Worm (Caenorhabditis elegans) whole organism, L4 larva: ENCODE results near the gene daf-28.

Experiments used
- F49E8.2 ChIP-seq: sonication (generic microtip); optimal IDR thresholded peaks from 2 replicates; lab custom pipeline; 2016; ENCODE audit warnings: missing compliant biosample characterization, mild to moderate bottlenecking, missing genetic modification characterization, borderline replicate concordance
- Y105C5A.15 ChIP-seq: fragments of 200-800 bp; sonication (Bioruptor generic); IDR thresholded peaks from 2 replicates; pipeline ENCODE4 v1.3.6; 2022; ENCODE audit warnings: missing genetic modification characterization, missing compliant biosample characterization
- Y5F2A.4 ChIP-seq: fragments of 200-800 bp; sonication (Bioruptor generic); optimal IDR thresholded peaks from 2 replicates; lab custom pipeline; 2018; ENCODE audit warnings: mild to moderate bottlenecking, missing genetic modification characterization, missing compliant biosample characterization
- arid-1 ChIP-seq: fragments of 200-800 bp; sonication (Bioruptor generic); conservative IDR thresholded peaks from 2 replicates; pipeline ENCODE4 v1.3.6; 2022; ENCODE audit warnings: missing genetic modification reagents, missing genetic modification characterization, missing compliant biosample characterization
- ceh-20 ChIP-seq: fragments of 200-800 bp; sonication (Bioruptor generic); IDR thresholded peaks from 2 replicates; pipeline ENCODE4 v1.3.6; 2022; ENCODE audit warnings: missing genetic modification reagents, missing genetic modification characterization, missing compliant biosample characterization
- ceh-62 ChIP-seq: sonication (generic microtip); optimal IDR thresholded peaks from 2 replicates; lab custom pipeline; 2017; ENCODE audit warnings: missing biosample characterization, missing genetic modification characterization
- ceh-82 ChIP-seq: sonication (generic microtip); optimal IDR thresholded peaks from 2 replicates; lab custom pipeline; 2017; ENCODE audit warnings: missing biosample characterization, missing genetic modification characterization
- cey-2 ChIP-seq: sonication (generic microtip); optimal IDR thresholded peaks from 3 replicates; lab custom pipeline; 2017; ENCODE audit warnings: missing genetic modification characterization, mild to moderate bottlenecking, missing compliant biosample characterization, antibody characterized with exemption, borderline replicate concordance; ENCODE audit not compliant: insufficient read depth
- daf-12 ChIP-seq: fragments of 150-350 bp; optimal IDR thresholded peaks from 2 replicates; lab custom pipeline; 2014; ENCODE audit warnings: missing biosample characterization, missing genetic modification reagents, missing genetic modification characterization
- daf-16 ChIP-seq, 3 experiments: sonication (generic microtip); optimal IDR thresholded peaks; 2 replicates each; lab custom pipeline; 2016 to 2017; ENCODE audit warnings: missing genetic modification characterization in 3 of 3, missing genetic modification reagents in 3 of 3, mild to moderate bottlenecking in 2 of 3, missing compliant biosample characterization in 2 of 3, missing biosample characterization in 1 of 3, moderate library complexity in 1 of 3
- dmd-6 ChIP-seq: fragments of 200-800 bp; sonication (Bioruptor generic); IDR thresholded peaks from 2 replicates; pipeline ENCODE4 v1.3.6; 2022; ENCODE audit warnings: missing genetic modification reagents, missing genetic modification characterization, missing compliant biosample characterization
- dmd-9 ChIP-seq: fragments of 200-800 bp; sonication (Bioruptor generic); IDR thresholded peaks from 2 replicates; pipeline ENCODE4 v1.3.6; 2022; ENCODE audit warnings: missing genetic modification reagents, missing genetic modification characterization, missing compliant biosample characterization
- fkh-10 ChIP-seq: fragments of 150-350 bp; optimal IDR thresholded peaks from 2 replicates; lab custom pipeline; 2014; ENCODE audit warnings: missing biosample characterization, missing genetic modification reagents, missing genetic modification characterization
- hlh-11 ChIP-seq: fragments of 200-800 bp; sonication (Bioruptor generic); optimal IDR thresholded peaks from 2 replicates; lab custom pipeline; 2018; ENCODE audit warnings: mild to moderate bottlenecking, missing genetic modification characterization, missing compliant biosample characterization
- hmg-1.1 ChIP-seq: fragments of 200-800 bp; sonication (Bioruptor generic); IDR thresholded peaks from 2 replicates; pipeline ENCODE4 v1.3.6; 2022; ENCODE audit warnings: missing genetic modification reagents, missing genetic modification characterization, missing compliant biosample characterization
- lim-7 ChIP-seq: fragments of 200-800 bp; sonication (Bioruptor generic); IDR thresholded peaks from 2 replicates; pipeline ENCODE4 v1.3.6; 2022; ENCODE audit warnings: missing genetic modification characterization, missing compliant biosample characterization
- lin-39 ChIP-seq: fragments of 150-350 bp; optimal IDR thresholded peaks from 2 replicates; lab custom pipeline; 2014; ENCODE audit warnings: missing biosample characterization, missing genetic modification reagents, missing genetic modification characterization
- lir-3 ChIP-seq: sonication (generic microtip); optimal IDR thresholded peaks from 2 replicates; lab custom pipeline; 2016; ENCODE audit warnings: mild to moderate bottlenecking, missing genetic modification characterization, missing compliant biosample characterization
- lsy-2 ChIP-seq, 2 experiments: fragments of 150-350 bp in 1 of 2; sonication (generic microtip) in 1 of 2; optimal IDR thresholded peaks; 2 replicates each; lab custom pipeline; 2014 to 2017; ENCODE audit warnings: missing biosample characterization in 2 of 2, missing genetic modification characterization in 2 of 2
- madf-5 ChIP-seq, 2 experiments: fragments of 200-800 bp; sonication (Bioruptor generic); IDR thresholded peaks; 2 replicates each; pipeline ENCODE4 v1.3.6; 2022; ENCODE audit warnings: missing compliant biosample characterization in 2 of 2, missing genetic modification characterization in 2 of 2
- madf-9 ChIP-seq: fragments of 200-800 bp; sonication (Bioruptor generic); conservative IDR thresholded peaks from 2 replicates; pipeline ENCODE4 v1.3.6; 2022; ENCODE audit warnings: missing genetic modification reagents, missing genetic modification characterization, missing compliant biosample characterization
- mdl-1 ChIP-seq, 2 experiments: fragments of 150-350 bp in 1 of 2; sonication (generic microtip) in 1 of 2; optimal IDR thresholded peaks; 2 replicates each; lab custom pipeline; 2014 to 2017; ENCODE audit warnings: missing biosample characterization in 2 of 2, missing genetic modification characterization in 2 of 2
- mdt-29 ChIP-seq: fragments of 200-800 bp; sonication (Bioruptor generic); IDR thresholded peaks from 2 replicates; pipeline ENCODE4 v1.3.6; 2022; ENCODE audit warnings: missing genetic modification reagents, missing genetic modification characterization, missing compliant biosample characterization
- mxl-2 ChIP-seq: fragments of 200-800 bp; sonication (Bioruptor generic); conservative IDR thresholded peaks from 2 replicates; pipeline ENCODE4 v1.3.6; 2022; ENCODE audit warnings: missing genetic modification reagents, missing genetic modification characterization, missing compliant biosample characterization
- nhr-102 ChIP-seq: sonication (generic microtip); optimal IDR thresholded peaks from 2 replicates; lab custom pipeline; 2016; ENCODE audit warnings: mild to moderate bottlenecking, missing genetic modification characterization, moderate library complexity, missing compliant biosample characterization
- nhr-11 ChIP-seq: fragments of 150-350 bp; optimal IDR thresholded peaks from 2 replicates; lab custom pipeline; 2014; ENCODE audit warnings: missing biosample characterization, missing genetic modification characterization
- nhr-111 ChIP-seq: fragments of 200-800 bp; sonication (Bioruptor generic); optimal IDR thresholded peaks from 2 replicates; lab custom pipeline; 2018; ENCODE audit warnings: mild to moderate bottlenecking, missing genetic modification characterization, missing compliant biosample characterization
- nhr-237 ChIP-seq: sonication (generic microtip); optimal IDR thresholded peaks from 2 replicates; lab custom pipeline; 2017; ENCODE audit warnings: missing biosample characterization, missing genetic modification characterization
- nhr-25 ChIP-seq: sonication (generic microtip); optimal IDR thresholded peaks from 2 replicates; lab custom pipeline; 2017; ENCODE audit warnings: missing genetic modification characterization, mild to moderate bottlenecking, missing compliant biosample characterization, antibody characterized with exemption, moderate library complexity, borderline replicate concordance; ENCODE audit not compliant: insufficient read depth
- nhr-28 ChIP-seq: fragments of 150-350 bp; optimal IDR thresholded peaks from 2 replicates; lab custom pipeline; 2014; ENCODE audit warnings: missing biosample characterization, missing genetic modification characterization
- nhr-48 ChIP-seq: sonication (generic microtip); optimal IDR thresholded peaks from 2 replicates; lab custom pipeline; 2016; ENCODE audit warnings: mild to moderate bottlenecking, missing genetic modification characterization, missing compliant biosample characterization
- nhr-77 ChIP-seq: fragments of 150-350 bp; optimal IDR thresholded peaks from 2 replicates; lab custom pipeline; 2014; ENCODE audit warnings: missing biosample characterization, missing genetic modification characterization
- php-3 ChIP-seq: fragments of 200-800 bp; sonication (Bioruptor generic); IDR thresholded peaks from 2 replicates; pipeline ENCODE4 v1.3.6; 2022; ENCODE audit warnings: missing genetic modification reagents, missing genetic modification characterization, missing compliant biosample characterization
- rbr-2 ChIP-seq: sonication (generic microtip); optimal IDR thresholded peaks from 2 replicates; lab custom pipeline; 2016; ENCODE audit warnings: missing genotype, missing genetic modification characterization, missing compliant biosample characterization
- skn-1 ChIP-seq: fragments of 150-350 bp; optimal IDR thresholded peaks from 2 replicates; lab custom pipeline; 2014; ENCODE audit warnings: missing biosample characterization, missing genetic modification characterization
- snpc-4 ChIP-seq: fragments of 150-350 bp; optimal IDR thresholded peaks from 2 replicates; lab custom pipeline; 2014; ENCODE audit warnings: missing biosample characterization, missing genetic modification characterization
- spr-3 ChIP-seq: fragments of 200-800 bp; sonication (Bioruptor generic); optimal IDR thresholded peaks from 2 replicates; lab custom pipeline; 2018; ENCODE audit warnings: mild to moderate bottlenecking, missing genetic modification characterization, missing compliant biosample characterization
- unc-39 ChIP-seq: sonication (generic microtip); optimal IDR thresholded peaks from 2 replicates; lab custom pipeline; 2017; ENCODE audit warnings: missing biosample characterization, missing genetic modification characterization
- unc-62 ChIP-seq, 3 experiments: fragments of 150-350 bp in 1 of 3; sonication (generic microtip); optimal IDR thresholded peaks in 2 of 3; peaks in 1 of 3; 1 replicate in 1 of 3; 2 replicates in 2 of 3; lab custom pipeline; 2014 to 2017; ENCODE audit warnings: missing biosample characterization in 3 of 3, missing genetic modification characterization in 3 of 3, missing genetic modification reagents in 3 of 3, missing genotype in 1 of 3
- vab-7 ChIP-seq: fragments of 200-800 bp; sonication (Bioruptor generic); IDR thresholded peaks from 2 replicates; pipeline ENCODE4 v1.3.6; 2022; ENCODE audit warnings: missing genetic modification reagents, missing genetic modification characterization, missing compliant biosample characterization
- zag-1 ChIP-seq: fragments of 150-350 bp; optimal IDR thresholded peaks from 2 replicates; lab custom pipeline; 2014; ENCODE audit warnings: missing biosample characterization, missing genetic modification characterization
- zfp-2 ChIP-seq: sonication (generic microtip); optimal IDR thresholded peaks from 2 replicates; lab custom pipeline; 2016; ENCODE audit warnings: mild to moderate bottlenecking, missing genetic modification characterization, missing compliant biosample characterization
- zfp-3 ChIP-seq: fragments of 200-800 bp; sonication (Bioruptor generic); conservative IDR thresholded peaks from 2 replicates; pipeline ENCODE4 v1.3.6; 2022; ENCODE audit warnings: missing genetic modification reagents, missing genetic modification characterization, missing compliant biosample characterization
- zip-11 ChIP-seq: fragments of 200-800 bp; sonication (Bioruptor generic); IDR thresholded peaks from 2 replicates; pipeline ENCODE4 v1.3.6; 2022; ENCODE audit warnings: missing genetic modification characterization, missing compliant biosample characterization
- ztf-11 ChIP-seq: fragments of 150-350 bp; optimal IDR thresholded peaks from 2 replicates; lab custom pipeline; 2014; ENCODE audit warnings: missing biosample characterization, missing genetic modification characterization

daf-28 gene

DNA sequence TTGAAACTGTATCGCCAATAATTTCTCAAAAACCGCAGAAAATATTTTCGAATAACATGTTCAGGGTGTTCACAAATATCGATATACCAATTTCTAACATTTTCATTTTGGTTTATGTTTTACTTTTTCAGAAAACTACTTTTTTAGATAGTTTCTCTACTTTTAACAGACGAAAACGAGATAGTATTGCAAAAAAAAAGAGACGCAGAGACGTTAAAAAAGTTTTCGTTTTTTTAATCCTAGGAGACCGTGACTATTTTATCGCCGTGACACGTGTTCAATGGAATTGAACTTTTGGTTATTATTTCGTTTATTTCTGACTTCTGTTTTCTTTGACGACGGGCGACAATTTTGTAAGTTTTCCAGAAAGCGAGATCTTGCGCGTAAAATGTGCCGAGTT is 33.1 kb downstream of the daf-28 start, which contains the start of gene Y116F11B.7:
Gene Y116F11B.7, plus strand, starts transcription at position 301 of the 400 bp plus-strand sequence.
- no peak for TF ChIP-seq nhr-48 (tag; lab: Kevin White, UChicago)
- no peak for TF ChIP-seq ztf-11 (tag; lab: Kevin White, UChicago)
- TF ChIP-seq skn-1 (tag; lab: Kevin White, UChicago): no peak
- no peak for TF ChIP-seq mxl-2 (GFP tag; lab: Robert Waterston, UW)
- no peak for TF ChIP-seq php-3 (GFP tag; lab: Robert Waterston, UW)
- TF ChIP-seq daf-16 (GFP tag; optimal IDR thresholded peaks at IDR 0.05; lab: Kevin White, UChicago): no peak
- TF ChIP-seq daf-16 (tag; optimal IDR thresholded peaks at IDR 0.05; lab: Kevin White, UChicago): no peak
- no peak for TF ChIP-seq F49E8.2 (tag; lab: Kevin White, UChicago)
- no peak for TF ChIP-seq zag-1 (tag; lab: Kevin White, UChicago)
- TF ChIP-seq ceh-20 (GFP tag; lab: Robert Waterston, UW): no peak
- no peak for TF ChIP-seq lir-3 (tag; lab: Kevin White, UChicago)
- TF ChIP-seq madf-5 (GFP tag; IDR thresholded peaks at IDR 0.05; lab: Robert Waterston, UW): no peak
- no peak for TF ChIP-seq nhr-25 (tag; lab: Kevin White, UChicago)
- no peak for TF ChIP-seq daf-12 (tag; lab: Kevin White, UChicago)
- no peak for TF ChIP-seq lin-39 (tag; lab: Kevin White, UChicago)
- no peak for TF ChIP-seq unc-62 (GFP tag; optimal IDR thresholded peaks at IDR 0.05 in 1 of 2; lab: Kevin White, UChicago)
- TF ChIP-seq unc-62 (tag; optimal IDR thresholded peaks at IDR 0.05; lab: Kevin White, UChicago): no peak
- no peak for TF ChIP-seq nhr-102 (tag; lab: Kevin White, UChicago)
- TF ChIP-seq Y5F2A.4 (GFP tag; lab: Kevin White, UChicago): no peak
- no peak for TF ChIP-seq spr-3 (GFP tag; lab: Kevin White, UChicago)

DNA sequence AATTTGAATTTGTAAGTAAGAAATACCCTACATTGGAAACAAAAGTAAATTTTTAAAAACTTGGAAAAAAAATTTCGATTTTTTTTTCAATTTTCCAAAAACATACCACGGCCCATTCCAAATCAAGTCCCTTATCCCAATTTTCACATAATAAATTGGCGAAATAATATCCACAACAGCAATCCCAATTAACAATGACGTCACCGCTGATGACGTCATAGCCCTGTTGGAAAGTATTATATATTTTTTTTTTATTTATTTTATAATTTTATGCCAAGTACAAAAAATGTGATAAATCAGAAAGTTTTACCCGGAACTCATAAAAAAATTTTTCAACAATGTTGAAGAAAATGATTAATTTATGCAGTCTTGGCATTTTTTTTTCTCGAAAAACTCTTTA is 38.7 kb downstream of the daf-28 start:
- TF ChIP-seq daf-16 (GFP tag; optimal IDR thresholded peaks at IDR 0.05; lab: Kevin White, UChicago) (no peak), daf-16 (tag; optimal IDR thresholded peaks at IDR 0.05; lab: Kevin White, UChicago) (no peak), zfp-2 (tag; lab: Kevin White, UChicago) (no peak), nhr-28 (tag; lab: Kevin White, UChicago) (no peak), mdl-1 (tag; optimal IDR thresholded peaks at IDR 0.05; lab: Kevin White, UChicago) (no peak), php-3 (GFP tag; lab: Robert Waterston, UW) (no peak), zfp-3 (no peak), nhr-111 (GFP tag; lab: Kevin White, UChicago) (no peak), mdt-29 (GFP tag; lab: Robert Waterston, UW) (no peak), unc-39 (tag; lab: Kevin White, UChicago) (no peak), snpc-4 (tag; lab: Kevin White, UChicago) (no peak), madf-9 (GFP tag; lab: Robert Waterston, UW) (no peak), lsy-2 (tag; optimal IDR thresholded peaks at IDR 0.05; lab: Kevin White, UChicago) (no peak), Y105C5A.15 (GFP tag; lab: Robert Waterston, UW) (no peak), cey-2 (tag; lab: Kevin White, UChicago) (no peak), zip-11 (GFP tag; lab: Robert Waterston, UW) (no peak), arid-1 (GFP tag; lab: Robert Waterston, UW) (no peak), hlh-11 (tag; lab: Kevin White, UChicago) (no peak)

DNA sequence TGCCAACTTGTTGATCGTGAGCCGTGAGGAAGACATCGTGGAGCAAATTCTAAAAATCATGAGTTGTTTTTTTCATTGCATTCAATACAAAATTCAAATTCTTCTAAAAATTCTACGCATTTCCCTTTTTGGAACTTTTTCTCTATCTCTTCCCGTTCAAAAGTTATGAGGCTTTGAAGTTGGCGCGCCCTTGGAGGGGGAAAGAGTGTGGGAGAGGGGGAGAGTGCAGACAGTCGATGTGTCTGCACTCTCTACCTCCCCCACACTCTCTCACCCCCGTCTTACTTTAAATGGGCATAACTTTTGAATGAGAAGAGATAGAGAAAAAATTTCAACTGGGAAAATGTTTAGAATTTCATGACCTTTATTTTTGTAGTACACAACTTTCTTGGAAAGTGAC is 41.4 kb downstream of the daf-28 start:
- TF ChIP-seq ceh-82 (tag; lab: Kevin White, UChicago) (no peak), lim-7 (GFP tag; lab: Robert Waterston, UW) (no peak), cey-2 (tag; lab: Kevin White, UChicago) (no peak), rbr-2 (tag; lab: Kevin White, UChicago) (no peak), nhr-77 (tag; lab: Kevin White, UChicago) (no peak), nhr-48 (tag; lab: Kevin White, UChicago) (no peak), vab-7 (GFP tag; lab: Robert Waterston, UW) (no peak), dmd-9 (no peak), nhr-11 (tag; lab: Kevin White, UChicago) (no peak), ceh-62 (no peak), ztf-11 (tag; lab: Kevin White, UChicago) (no peak), lsy-2 (tag; optimal IDR thresholded peaks at IDR 0.05; lab: Kevin White, UChicago) (no peak), fkh-10 (GFP tag; lab: Kevin White, UChicago) (no peak), dmd-6 (no peak), nhr-237 (tag; lab: Kevin White, UChicago) (no peak), ceh-20 (GFP tag; lab: Robert Waterston, UW) (no peak), hmg-1.1 (GFP tag; lab: Robert Waterston, UW) (no peak)
